Fruit fly (Drosophila melanogaster): ENCODE results near the gene Cyp305a1.

The Cyp305a1 gene

dm6 chr3L:19793438-19793998, 19.6 kb downstream of the Cyp305a1 start, which contains the start of the genes CG42637, Gyc76C and SREBP (continued):
- TF ChIP-seq Six4 (GFP tag; optimal IDR thresholded peaks at IDR 0.05) (no peak), sug (tag; optimal IDR thresholded peaks at IDR 0.05) (peak; percentile 34), prd (optimal IDR thresholded peaks at IDR 0.05) (no peak), prd (GFP tag; IDR thresholded peaks at IDR 0.05) (no peak), unc-4 (GFP tag; IDR thresholded peaks at IDR 0.05; ENCODE audit: partially characterized antibody) (peak; percentile 47), CG18476 (GFP tag; optimal IDR thresholded peaks at IDR 0.05) (no peak), btn (GFP tag; optimal IDR thresholded peaks at IDR 0.05) (no peak), CG13424 (tag; optimal IDR thresholded peaks at IDR 0.05) (no peak), CG3163 (GFP tag; optimal IDR thresholded peaks at IDR 0.05) (peak; percentile 100), caup (GFP tag; optimal IDR thresholded peaks at IDR 0.05; ENCODE audit: severe bottlenecking) (peak; percentile 47), cg (GFP tag; optimal IDR thresholded peaks at IDR 0.05) (peak; percentile 59), CG17829 (tag; optimal IDR thresholded peaks at IDR 0.05) (peak; percentile 43), CG12659 (GFP tag; optimal IDR thresholded peaks at IDR 0.05) (peak; percentile 75), Trl (optimal IDR thresholded peaks at IDR 0.05) (peak; percentile 63 to 66), Trl (GFP tag; optimal IDR thresholded peaks at IDR 0.05) (no peak), Dek (tag; optimal IDR thresholded peaks at IDR 0.05) (peak; percentile 30), sr (GFP tag; IDR thresholded peaks at IDR 0.05) (peak; percentile 66; the same call in 1 of the 3 replicates), CG34224 (GFP tag; IDR thresholded peaks at IDR 0.05; ENCODE audit: partially characterized antibody) (peak; percentile 55; the same call in 2 of the 3 replicates), Drgx (GFP tag; IDR thresholded peaks at IDR 0.05) (peak; percentile 9; the same call in 1 of the 2 replicates), emc (GFP tag; optimal IDR thresholded peaks at IDR 0.05) (no peak), lmd (GFP tag; IDR thresholded peaks at IDR 0.05) (no peak), CG18599 (GFP tag; optimal IDR thresholded peaks at IDR 0.05) (no peak), Usf (GFP tag; optimal IDR thresholded peaks at IDR 0.05) (no peak), NFAT (GFP tag; IDR thresholded peaks at IDR 0.05) (no peak), CG14710 (tag; optimal IDR thresholded peaks at IDR 0.05) (peak; percentile 72), Sox102F (GFP tag; optimal IDR thresholded peaks at IDR 0.05) (no peak), Hsf (GFP tag; optimal IDR thresholded peaks at IDR 0.05) (peak; percentile 28), CG33213 (GFP tag; optimal IDR thresholded peaks at IDR 0.05) (peak; percentile 82), gfzf (GFP tag; optimal IDR thresholded peaks at IDR 0.05) (peak; percentile 96), unpg (GFP tag; optimal IDR thresholded peaks at IDR 0.05) (no peak), chinmo (GFP tag; IDR thresholded peaks at IDR 0.05; ENCODE audit: partially characterized antibody) (peak; percentile 59; the same call in 2 of the 4 replicates), ranshi (GFP tag; IDR thresholded peaks at IDR 0.05) (peak; percentile 46; the same call in 1 of the 2 replicates), zen (tag; optimal IDR thresholded peaks at IDR 0.05) (peak; percentile 67), Pdp1 (GFP tag; optimal IDR thresholded peaks at IDR 0.05) (peak in 1 of 2 experiments; percentile 13), Stat92E (GFP tag; optimal IDR thresholded peaks at IDR 0.05) (peak in 1 of 3 experiments; percentile 65), pfk (GFP tag; optimal IDR thresholded peaks at IDR 0.05) (peak; percentile 17), row (GFP tag; IDR thresholded peaks at IDR 0.05) (peak; percentile 43; the same call in 2 of the 3 replicates), Myb (GFP tag; optimal IDR thresholded peaks at IDR 0.05) (peak; percentile 87), gcm (GFP tag; optimal IDR thresholded peaks at IDR 0.05) (no peak), CG4617 (GFP tag; optimal IDR thresholded peaks at IDR 0.05; ENCODE audit: borderline replicate concordance) (peak; percentile 38), Scr (GFP tag; IDR thresholded peaks at IDR 0.05; ENCODE audit: partially characterized antibody) (peak; percentile 15; the same call in 1 of the 2 replicates), CG10321 (GFP tag; IDR thresholded peaks at IDR 0.05) (0 out of 2 replicates have a peak, but pooled peaks have one; percentile 28), oc (tag; optimal IDR thresholded peaks at IDR 0.05) (peak; percentile 10), CG7928 (GFP tag; optimal IDR thresholded peaks at IDR 0.05) (peak; percentile 98), CG9797 (GFP tag; optimal IDR thresholded peaks at IDR 0.05) (peak; percentile 96), knrl (GFP tag; IDR thresholded peaks at IDR 0.05; ENCODE audit: partially characterized antibody) (peak; percentile 56; the same call in 2 of the 3 replicates), CoRest (tag; optimal IDR thresholded peaks at IDR 0.05) (peak; percentile 31), lbe (GFP tag; optimal IDR thresholded peaks at IDR 0.05) (peak; percentile 47)
